Worm (Caenorhabditis elegans) whole organism, midembryonic: ENCODE results near the gene eef-1B.2.

Experiments
- T22C8.4 ChIP-seq: fragments of 200-800 bp; sonication (Bioruptor generic); IDR thresholded peaks from 2 replicates; pipeline ENCODE4 v1.3.6; 2022; ENCODE audit warnings: missing genetic modification characterization, missing compliant biosample characterization
- cog-1 ChIP-seq: sonication (generic microtip); optimal IDR thresholded peaks from 2 replicates; lab custom pipeline; 2016; ENCODE audit warnings: missing genetic modification characterization, missing compliant biosample characterization
- flt-1 ChIP-seq: fragments of 200-800 bp; sonication (Bioruptor generic); IDR thresholded peaks from 2 replicates; pipeline ENCODE4 v1.3.6; 2022; ENCODE audit warnings: missing genetic modification characterization, missing compliant biosample characterization
- klf-2 ChIP-seq: fragments of 200-800 bp; sonication (Bioruptor generic); conservative IDR thresholded peaks from 2 replicates; pipeline ENCODE4 v1.3.6; 2022; ENCODE audit warnings: missing genetic modification reagents, missing genetic modification characterization, missing compliant biosample characterization
- med-1 ChIP-seq: sonication (generic microtip); optimal IDR thresholded peaks from 2 replicates; lab custom pipeline; 2017; ENCODE audit warnings: missing genetic modification characterization, mild to moderate bottlenecking, missing compliant biosample characterization, antibody characterized with exemption, missing genetic modification reagents; ENCODE audit not compliant: insufficient read depth
- ref-1 ChIP-seq: fragments of 200-800 bp; sonication (Bioruptor generic); conservative IDR thresholded peaks from 2 replicates; pipeline ENCODE4 v1.3.6; 2022; ENCODE audit warnings: missing genetic modification reagents, missing genetic modification characterization, missing compliant biosample characterization
- tab-1 ChIP-seq: fragments of 200-800 bp; sonication (Bioruptor generic); IDR thresholded peaks from 2 replicates; pipeline ENCODE4 v1.3.6; 2022; ENCODE audit warnings: missing genetic modification characterization, missing compliant biosample characterization
- ztf-23 ChIP-seq: fragments of 200-800 bp; sonication (Bioruptor generic); IDR thresholded peaks from 2 replicates; pipeline ENCODE4 v1.3.6; 2022; ENCODE audit warnings: missing genetic modification reagents, missing genetic modification characterization, missing compliant biosample characterization
- ztf-29 ChIP-seq: fragments of 200-800 bp; sonication (Bioruptor generic); IDR thresholded peaks from 2 replicates; pipeline ENCODE4 v1.3.6; 2022; ENCODE audit warnings: missing genetic modification reagents, missing genetic modification characterization, missing compliant biosample characterization

DNA sequence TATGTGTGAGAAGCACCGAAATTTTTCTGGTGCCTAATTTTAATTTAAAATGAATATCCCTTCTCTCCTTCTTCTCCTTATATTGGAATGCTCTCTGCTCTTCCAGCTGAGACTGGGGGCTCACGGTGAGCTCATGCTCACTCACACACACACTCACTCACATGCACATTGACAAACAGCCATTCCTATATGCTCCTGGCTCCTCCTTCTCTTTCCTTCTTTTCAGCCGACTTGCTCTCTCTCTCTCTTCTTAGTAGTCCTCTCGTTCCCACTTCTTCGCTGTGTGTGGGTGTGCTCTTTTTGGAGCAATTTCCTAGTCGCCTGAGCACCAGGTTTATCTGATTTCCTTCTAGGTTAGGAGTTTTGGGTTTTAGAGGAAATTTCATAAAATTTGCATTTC lies 16.2 kb upstream of the eef-1B.2 start:
- TF ChIP-seq klf-2 (GFP tag; lab: Robert Waterston, UW) (no peak), cog-1 (tag; lab: Kevin White, UChicago) (no peak), flt-1 (GFP tag; lab: Robert Waterston, UW) (no peak), tab-1 (GFP tag; lab: Robert Waterston, UW) (no peak), ztf-29 (GFP tag; lab: Robert Waterston, UW) (no peak), med-1 (GFP tag; lab: Kevin White, UChicago) (no peak), T22C8.4 (GFP tag; lab: Robert Waterston, UW) (no peak), ref-1 (GFP tag; lab: Robert Waterston, UW) (no peak), ztf-23 (GFP tag; lab: Robert Waterston, UW) (no peak)
